Fruit fly (Drosophila melanogaster) whole organism, adult: ENCODE results near the gene mthl12.

Experiments
- CG11617 ChIP-seq: fragments of 200-800 bp; sonication (Bioruptor generic); optimal IDR thresholded peaks from 2 replicates; lab custom pipeline; 2017; ENCODE audit warnings: mild to moderate bottlenecking, missing biosample characterization, missing genetic modification reagents, missing genetic modification characterization
- CG12768 ChIP-seq: fragments of 200-800 bp; sonication (Bioruptor generic); optimal IDR thresholded peaks from 2 replicates; lab custom pipeline; 2017; ENCODE audit warnings: missing biosample characterization, missing genetic modification characterization, mild to moderate bottlenecking, moderate library complexity, missing genetic modification reagents
- CG14711 ChIP-seq: fragments of 200-800 bp; sonication (Bioruptor generic); optimal IDR thresholded peaks from 2 replicates; lab custom pipeline; 2018; ENCODE audit warnings: missing biosample characterization, mild to moderate bottlenecking, missing genetic modification characterization, moderate library complexity
- CG1620 ChIP-seq: fragments of 200-800 bp; sonication (Bioruptor generic); optimal IDR thresholded peaks from 2 replicates; lab custom pipeline; 2016; ENCODE audit warnings: missing biosample characterization, missing genetic modification characterization
- CG33017 ChIP-seq: fragments of 200-800 bp; sonication (Bioruptor generic); optimal IDR thresholded peaks from 2 replicates; lab custom pipeline; 2018; ENCODE audit warnings: missing biosample characterization, mild to moderate bottlenecking, missing genetic modification characterization, moderate library complexity
- CG5204 ChIP-seq: fragments of 200-800 bp; sonication (Bioruptor generic); optimal IDR thresholded peaks from 2 replicates; lab custom pipeline; 2016; ENCODE audit warnings: missing biosample characterization, missing genetic modification characterization
- CG7045 ChIP-seq: fragments of 200-800 bp; sonication (Bioruptor generic); optimal IDR thresholded peaks from 2 replicates; lab custom pipeline; 2017; ENCODE audit warnings: missing biosample characterization, mild to moderate bottlenecking, missing genetic modification characterization
- CG7101 ChIP-seq: fragments of 200-800 bp; sonication (Bioruptor generic); optimal IDR thresholded peaks from 2 replicates; lab custom pipeline; 2018; ENCODE audit warnings: missing biosample characterization, mild to moderate bottlenecking, missing genetic modification characterization, moderate library complexity
- Clk ChIP-seq: fragments of 200-800 bp; sonication (Bioruptor generic); optimal IDR thresholded peaks from 2 replicates; lab custom pipeline; 2017; ENCODE audit warnings: missing biosample characterization, missing genetic modification characterization
- Crg-1 ChIP-seq: fragments of 200-800 bp; sonication (Bioruptor generic); optimal IDR thresholded peaks from 2 replicates; lab custom pipeline; 2016; ENCODE audit warnings: missing biosample characterization, missing genetic modification characterization
- Hr96 ChIP-seq: fragments of 200-800 bp; sonication (Bioruptor generic); optimal IDR thresholded peaks from 2 replicates; lab custom pipeline; 2016; ENCODE audit warnings: missing biosample characterization, missing genetic modification characterization
- Mnt ChIP-seq: fragments of 200-800 bp; sonication (Bioruptor generic); optimal IDR thresholded peaks from 2 replicates; lab custom pipeline; 2016; ENCODE audit warnings: missing biosample characterization, mild to moderate bottlenecking, missing genetic modification characterization
- bab1 ChIP-seq: fragments of 200-800 bp; sonication (Bioruptor generic); optimal IDR thresholded peaks from 3 replicates; lab custom pipeline; 2019; ENCODE audit warnings: missing biosample characterization, mild to moderate bottlenecking, missing genetic modification characterization, moderate library complexity
- cic ChIP-seq: fragments of 200-800 bp; sonication (Bioruptor generic); optimal IDR thresholded peaks from 2 replicates; lab custom pipeline; 2017; ENCODE audit warnings: missing biosample characterization, mild to moderate bottlenecking, missing genetic modification characterization, moderate library complexity
- cnc ChIP-seq, 2 experiments: fragments of >200 bp; optimal IDR thresholded peaks; 2 replicates each; lab custom pipeline; 2017
- kay ChIP-seq: fragments of 200-800 bp; sonication (Bioruptor generic); peaks from one replicate; lab custom pipeline; 2016; ENCODE audit warnings: missing biosample characterization, missing genetic modification characterization, borderline replicate concordance
- ovo ChIP-seq: fragments of 200-800 bp; sonication (Bioruptor generic); optimal IDR thresholded peaks from 2 replicates; lab custom pipeline; 2016; ENCODE audit warnings: missing biosample characterization, missing genetic modification characterization
- pad ChIP-seq: fragments of 200-800 bp; sonication (Bioruptor generic); optimal IDR thresholded peaks from 3 replicates; lab custom pipeline; 2017; ENCODE audit warnings: missing biosample characterization, missing genetic modification characterization, mild to moderate bottlenecking, moderate library complexity, missing genetic modification reagents
- tj ChIP-seq: fragments of 200-800 bp; sonication (Bioruptor generic); optimal IDR thresholded peaks from 3 replicates; lab custom pipeline; 2017; ENCODE audit warnings: missing biosample characterization, mild to moderate bottlenecking, missing genetic modification characterization, moderate library complexity
- toe ChIP-seq: fragments of 200-800 bp; sonication (Bioruptor generic); optimal IDR thresholded peaks from 2 replicates; lab custom pipeline; 2016; ENCODE audit warnings: missing biosample characterization, missing genetic modification characterization

mthl12 gene

DNA sequence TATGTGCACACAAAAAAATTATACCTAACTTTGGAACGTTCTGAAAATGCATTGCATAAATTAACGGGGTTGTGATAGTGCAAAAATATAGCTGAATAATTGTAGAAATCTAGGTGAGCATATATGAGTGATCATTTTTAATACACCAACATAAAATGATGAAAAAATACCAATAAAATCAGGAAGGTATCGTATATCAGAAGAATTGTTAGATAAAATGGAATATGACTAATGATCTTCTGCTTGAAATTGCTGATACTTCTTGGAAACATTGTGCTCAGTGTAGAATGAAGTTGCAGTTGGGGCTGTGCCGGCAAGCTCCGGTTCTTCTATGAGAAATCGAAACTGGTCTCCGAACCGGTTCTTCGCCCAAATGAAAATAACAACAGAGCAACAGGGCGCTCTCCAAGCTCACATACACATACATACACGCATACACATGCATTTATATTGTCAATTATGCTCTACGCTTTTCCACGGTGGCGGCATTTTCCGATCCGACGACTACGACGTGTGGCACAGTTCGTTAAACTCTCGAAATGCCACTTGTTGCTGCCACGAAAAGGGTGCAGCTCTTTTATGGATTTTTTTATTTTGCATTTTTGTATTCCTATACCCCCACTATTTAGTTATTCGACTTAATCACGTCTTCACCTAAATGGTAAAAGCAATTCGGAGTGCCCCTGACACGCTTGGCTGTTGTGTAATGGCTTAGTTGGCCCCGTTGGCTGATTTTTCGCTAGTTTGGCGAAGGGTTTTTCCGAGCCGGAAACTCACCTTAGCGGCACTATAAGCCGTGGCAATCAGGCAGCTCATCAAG, 47.6 kb downstream of the mthl12 start:
- TF ChIP-seq CG5204 = peak; percentile 55
- no peak for TF ChIP-seq toe (GFP tag; lab: Kevin White, UChicago)
- TF ChIP-seq CG1620 (GFP tag; lab: Kevin White, UChicago) = peak; percentile 27
- TF ChIP-seq bab1 = peak; percentile 79
- TF ChIP-seq CG33017 (tag; lab: Kevin White, UChicago) = peak; percentile 5
- no peak for TF ChIP-seq CG12768
- peak; percentile 64 for TF ChIP-seq Crg-1
- TF ChIP-seq kay (GFP tag; lab: Kevin White, UChicago) = no peak
- no peak for TF ChIP-seq cic (GFP tag; lab: Kevin White, UChicago)
- TF ChIP-seq ovo (GFP tag; lab: Kevin White, UChicago) = peak; percentile 55
- TF ChIP-seq tj (GFP tag; lab: Kevin White, UChicago) = peak; percentile 71
- TF ChIP-seq Clk (GFP tag; lab: Kevin White, UChicago) = no peak
- TF ChIP-seq CG7101 (tag; lab: Kevin White, UChicago) = peak; percentile 68
- TF ChIP-seq cnc (optimal IDR thresholded peaks at IDR 0.05; lab: Kevin White, UChicago) = no peak
- peak; percentile 55 for TF ChIP-seq CG7045 (GFP tag; lab: Kevin White, UChicago)
- TF ChIP-seq Hr96 = peak; percentile 37
- peak; percentile 63 for TF ChIP-seq CG14711 (tag; lab: Kevin White, UChicago)
- peak; percentile 38 for TF ChIP-seq pad
- peak; percentile 71 for TF ChIP-seq CG11617 (GFP tag; lab: Kevin White, UChicago)
- TF ChIP-seq Mnt = no peak

DNA sequence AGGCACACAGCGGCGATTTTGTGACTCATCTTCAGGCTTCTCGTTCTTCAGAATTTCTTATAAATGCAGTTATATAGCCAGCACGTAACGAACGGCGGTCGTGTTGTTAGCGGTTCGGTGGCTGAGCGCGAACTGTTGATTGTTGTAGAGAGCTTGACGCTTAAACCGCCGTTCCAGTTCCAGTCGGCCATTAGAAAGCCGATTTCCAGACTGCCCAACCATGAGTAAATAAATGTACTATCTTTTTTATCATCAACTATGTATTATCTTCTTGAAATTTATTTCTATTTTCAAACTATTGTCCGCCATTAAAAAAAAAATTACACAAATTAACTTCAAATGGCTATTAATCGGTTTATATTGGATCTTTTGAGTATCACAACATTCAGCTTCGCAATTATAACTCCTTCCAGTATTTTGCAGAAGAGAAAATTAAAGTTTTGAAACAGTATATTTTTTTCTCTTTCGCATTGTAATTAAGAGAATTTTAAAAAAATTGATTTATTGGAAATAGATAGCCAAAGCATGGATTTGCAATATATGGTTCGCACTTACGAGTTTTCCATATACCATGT, 48.3 kb downstream of the mthl12 start, which contains the start of gene GILT1:
Gene GILT1, minus strand, starts transcription at position 141 of the 575 bp plus-strand sequence.
- TF ChIP-seq bab1 (peak; percentile 39), Hr96 (no peak), kay (GFP tag; lab: Kevin White, UChicago) (peak; percentile 69), Mnt (peak; percentile 43), CG11617 (GFP tag; lab: Kevin White, UChicago) (no peak), CG33017 (tag; lab: Kevin White, UChicago) (no peak), tj (GFP tag; lab: Kevin White, UChicago) (peak; percentile 1), ovo (GFP tag; lab: Kevin White, UChicago) (peak; percentile 44), CG7101 (tag; lab: Kevin White, UChicago) (peak; percentile 12), CG1620 (GFP tag; lab: Kevin White, UChicago) (no peak), Crg-1 (no peak), pad (peak; percentile 59), cic (GFP tag; lab: Kevin White, UChicago) (peak; percentile 22), CG7045 (GFP tag; lab: Kevin White, UChicago) (no peak)

DNA sequence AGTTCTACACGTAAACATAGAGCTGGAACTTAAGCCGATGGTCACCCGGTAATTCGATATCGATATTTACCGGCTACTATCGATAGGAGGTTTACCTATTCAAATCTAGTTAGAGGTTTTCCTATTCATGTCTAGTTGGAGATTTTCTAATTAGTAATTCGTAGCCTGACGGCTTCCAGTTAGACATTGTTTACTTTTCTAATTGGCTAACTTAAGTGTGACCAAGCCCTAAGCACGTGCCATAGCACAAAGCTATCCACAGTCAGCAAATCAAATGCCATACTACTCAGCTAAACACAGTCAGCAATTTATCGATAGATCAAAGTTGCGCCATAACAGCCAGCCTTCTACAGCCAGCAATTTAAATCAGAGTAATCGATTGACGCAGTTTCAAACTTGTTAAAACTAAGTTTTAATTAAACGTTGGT, 49.6 kb downstream of the mthl12 start, which contains the start of gene Dpm3:
Gene Dpm3, minus strand, starts transcription at position 20 of the 428 bp plus-strand sequence.
- TF ChIP-seq tj (GFP tag; lab: Kevin White, UChicago) = peak; percentile 20
- peak; percentile 54 for TF ChIP-seq bab1
- TF ChIP-seq CG1620 (GFP tag; lab: Kevin White, UChicago) = peak; percentile 58
- peak; percentile 15 for TF ChIP-seq pad
- TF ChIP-seq CG5204 = no peak
- peak; percentile 11 for TF ChIP-seq Mnt
- peak; percentile 21 for TF ChIP-seq Crg-1
- peak; percentile 39 for TF ChIP-seq toe (GFP tag; lab: Kevin White, UChicago)
- no peak for TF ChIP-seq Hr96
- TF ChIP-seq CG33017 (tag; lab: Kevin White, UChicago) = no peak
